ENCODE assay signal across 1 worm cellular context in the genomic region with DNA sequence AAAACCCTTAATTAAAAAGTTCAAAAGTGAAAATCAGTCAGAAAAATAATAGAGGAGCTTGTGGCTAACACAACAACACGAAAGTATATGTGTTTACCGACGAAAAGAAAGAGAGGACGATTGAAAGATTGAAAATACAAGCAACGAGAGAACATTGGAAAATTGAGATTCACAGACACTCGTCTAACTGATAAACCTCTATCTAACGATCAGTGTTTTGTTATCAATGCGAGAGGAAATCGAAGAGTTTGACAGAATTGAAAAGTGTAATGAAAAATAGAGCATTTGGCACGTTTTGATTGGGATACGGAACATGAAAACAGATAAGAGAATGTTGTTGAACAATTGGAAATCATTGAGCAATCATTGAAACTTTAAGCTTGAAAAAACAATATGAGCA.
A peak's percentile ranks its signal among the peaks of the same experiment; 100 is the strongest.
TF ChIP-seq lines count a peak whose summit lies in the region.

No protein-coding gene starts in this region.

TF ChIP-seq in whole organism, L1 larva, 84 proteins besides CTCF, POLR2A, EP300 and RAD21 (continued from another document):
- TF ChIP-seq fkh-8 (tag; optimal IDR thresholded peaks at IDR 0.05; lab: Kevin White, UChicago) (no peak), snu-23 (GFP tag; optimal IDR thresholded peaks at IDR 0.05; lab: Kevin White, UChicago) (peak; percentile 33), F16B12.6 (tag; optimal IDR thresholded peaks at IDR 0.05; lab: Kevin White, UChicago) (no peak), jun-1 (tag; optimal IDR thresholded peaks at IDR 0.05; lab: Kevin White, UChicago) (no peak), ceh-88 (GFP tag; IDR thresholded peaks at IDR 0.05; lab: Robert Waterston, UW) (no peak), nhr-11 (tag; optimal IDR thresholded peaks at IDR 0.05; lab: Kevin White, UChicago) (no peak), unc-130 (tag; optimal IDR thresholded peaks at IDR 0.05; lab: Kevin White, UChicago) (no peak), lin-13 (GFP tag; optimal IDR thresholded peaks at IDR 0.05; lab: Kevin White, UChicago) (no peak)
